Fruit fly (Drosophila melanogaster) whole organism: ENCODE measurements around the gene Lip4.

ENCODE experiments used
- CG8478 ChIP-seq: fragments of >200 bp; optimal IDR thresholded peaks from 2 replicates; lab custom pipeline; 2018; ENCODE audit warnings: inconsistent platforms
- psq ChIP-seq: fragments of >200 bp; optimal IDR thresholded peaks from 2 replicates; lab custom pipeline; 2017

DNA sequence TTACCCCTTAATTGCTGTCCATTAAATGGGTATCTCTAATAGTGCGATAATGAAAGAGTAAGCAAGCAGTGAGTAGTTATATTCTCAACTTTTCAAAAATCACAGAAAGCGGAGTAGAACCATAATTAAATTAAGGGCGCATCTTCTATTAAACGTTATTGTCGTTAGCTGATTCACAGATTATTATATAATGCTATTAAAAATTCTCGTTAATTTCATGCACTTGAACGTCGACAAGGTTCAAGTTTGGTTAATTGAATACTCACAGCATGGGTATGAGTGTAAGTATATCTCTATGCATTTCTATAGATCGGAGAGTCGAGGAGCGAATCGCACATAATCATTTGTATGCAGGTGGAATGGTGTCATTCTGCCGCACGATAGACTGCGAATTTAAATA is 16.5 kb upstream of the Lip4 start:
- TF ChIP-seq psq (lab: Kevin White, UChicago) = no peak
- TF ChIP-seq CG8478 (lab: Kevin White, UChicago) = no peak
